Fruit fly (Drosophila melanogaster): ENCODE measurements around the gene GAA1.

The GAA1 gene

dm6 chrX:5905086-5905400, 31.9 kb upstream of the GAA1 start:
- TF ChIP-seq CG5204 (GFP tag; optimal IDR thresholded peaks at IDR 0.05), result no peak
- TF ChIP-seq CG7045 (GFP tag; optimal IDR thresholded peaks at IDR 0.05), result no peak
- no peak for TF ChIP-seq CG11617 (GFP tag; optimal IDR thresholded peaks at IDR 0.05)
- no peak for TF ChIP-seq Mnt (GFP tag; optimal IDR thresholded peaks at IDR 0.05)
- TF ChIP-seq Clk (GFP tag; optimal IDR thresholded peaks at IDR 0.05), result no peak
- TF ChIP-seq tj (GFP tag; optimal IDR thresholded peaks at IDR 0.05), result no peak
- no peak for TF ChIP-seq ovo (GFP tag; optimal IDR thresholded peaks at IDR 0.05)
- no peak for TF ChIP-seq Crg-1 (GFP tag; optimal IDR thresholded peaks at IDR 0.05)
- TF ChIP-seq cnc (optimal IDR thresholded peaks at IDR 0.05), result no peak
- TF ChIP-seq CG12768 (GFP tag; optimal IDR thresholded peaks at IDR 0.05), result no peak
- TF ChIP-seq toe (GFP tag; optimal IDR thresholded peaks at IDR 0.05), result no peak
- no peak for TF ChIP-seq CG14711 (tag; optimal IDR thresholded peaks at IDR 0.05)
- TF ChIP-seq CG1620 (GFP tag; optimal IDR thresholded peaks at IDR 0.05), result no peak
- no peak for TF ChIP-seq cic (GFP tag; optimal IDR thresholded peaks at IDR 0.05)
- no peak for TF ChIP-seq CG7101 (tag; optimal IDR thresholded peaks at IDR 0.05)

dm6 chrX:5904377-5905085, 31.4 kb upstream of the GAA1 start:
- peak; percentile 98 for TF ChIP-seq ovo (GFP tag; optimal IDR thresholded peaks at IDR 0.05)
- peak; percentile 71 for TF ChIP-seq cic (GFP tag; optimal IDR thresholded peaks at IDR 0.05)
- TF ChIP-seq CG14711 (tag; optimal IDR thresholded peaks at IDR 0.05), result no peak
- peak; percentile 71 for TF ChIP-seq Mnt (GFP tag; optimal IDR thresholded peaks at IDR 0.05)
- peak; percentile 73 for TF ChIP-seq tj (GFP tag; optimal IDR thresholded peaks at IDR 0.05)

dm6 chrX:5902701-5903100, 29.5 kb upstream of the GAA1 start:
- TF ChIP-seq tj (GFP tag; optimal IDR thresholded peaks at IDR 0.05) (no peak), cic (GFP tag; optimal IDR thresholded peaks at IDR 0.05) (no peak), CG11617 (GFP tag; optimal IDR thresholded peaks at IDR 0.05) (no peak)

dm6 chrX:5901628-5902213, 28.6 kb upstream of the GAA1 start:
- TF ChIP-seq CG11617 (GFP tag; optimal IDR thresholded peaks at IDR 0.05) (peak; percentile 50), pad (GFP tag; optimal IDR thresholded peaks at IDR 0.05) (peak; percentile 89), toe (GFP tag; optimal IDR thresholded peaks at IDR 0.05) (no peak), CG12768 (GFP tag; optimal IDR thresholded peaks at IDR 0.05) (peak; percentile 45), CG14711 (tag; optimal IDR thresholded peaks at IDR 0.05) (peak; percentile 1), CG33017 (tag; optimal IDR thresholded peaks at IDR 0.05) (peak; percentile 18), Crg-1 (GFP tag; optimal IDR thresholded peaks at IDR 0.05) (peak; percentile 46), ovo (GFP tag; optimal IDR thresholded peaks at IDR 0.05) (peak; percentile 80), CG1620 (GFP tag; optimal IDR thresholded peaks at IDR 0.05) (peak; percentile 26), Mnt (GFP tag; optimal IDR thresholded peaks at IDR 0.05) (peak; percentile 74), cnc (optimal IDR thresholded peaks at IDR 0.05) (no peak), CG7101 (tag; optimal IDR thresholded peaks at IDR 0.05) (peak; percentile 47), cic (GFP tag; optimal IDR thresholded peaks at IDR 0.05) (peak; percentile 80), CG7045 (GFP tag; optimal IDR thresholded peaks at IDR 0.05) (no peak), tj (GFP tag; optimal IDR thresholded peaks at IDR 0.05) (peak; percentile 87), kay (GFP tag; ENCODE audit: borderline replicate concordance) (no peak), bab1 (GFP tag; optimal IDR thresholded peaks at IDR 0.05) (peak; percentile 66), Clk (GFP tag; optimal IDR thresholded peaks at IDR 0.05) (no peak), Hr96 (GFP tag; optimal IDR thresholded peaks at IDR 0.05) (peak; percentile 48), CG5204 (GFP tag; optimal IDR thresholded peaks at IDR 0.05) (no peak)

dm6 chrX:5900146-5901093, 27.3 kb upstream of the GAA1 start, which contains the start of gene Act5C:
TSS of gene Act5C (plus strand) at chrX:5900861.
- peak; percentile 58 for TF ChIP-seq CG12768 (GFP tag; optimal IDR thresholded peaks at IDR 0.05)
- peak; percentile 42 for TF ChIP-seq tj (GFP tag; optimal IDR thresholded peaks at IDR 0.05)
- peak; percentile 65 for TF ChIP-seq pad (GFP tag; optimal IDR thresholded peaks at IDR 0.05)
- TF ChIP-seq ovo (GFP tag; optimal IDR thresholded peaks at IDR 0.05), result peak; percentile 93
- TF ChIP-seq CG11617 (GFP tag; optimal IDR thresholded peaks at IDR 0.05), result peak; percentile 63
- peak; percentile 33 for TF ChIP-seq Clk (GFP tag; optimal IDR thresholded peaks at IDR 0.05)
- peak; percentile 29 for TF ChIP-seq Crg-1 (GFP tag; optimal IDR thresholded peaks at IDR 0.05)
- TF ChIP-seq toe (GFP tag; optimal IDR thresholded peaks at IDR 0.05), result peak; percentile 44
- no peak for TF ChIP-seq cnc (optimal IDR thresholded peaks at IDR 0.05)
- TF ChIP-seq CG7101 (tag; optimal IDR thresholded peaks at IDR 0.05), result peak; percentile 87
- peak; percentile 46 for TF ChIP-seq CG1620 (GFP tag; optimal IDR thresholded peaks at IDR 0.05)
- peak; percentile 84 for TF ChIP-seq CG14711 (tag; optimal IDR thresholded peaks at IDR 0.05)
- peak; percentile 71 for TF ChIP-seq CG5204 (GFP tag; optimal IDR thresholded peaks at IDR 0.05)
- no peak for TF ChIP-seq kay (GFP tag; ENCODE audit: borderline replicate concordance)
- TF ChIP-seq Mnt (GFP tag; optimal IDR thresholded peaks at IDR 0.05), result peak; percentile 30
- peak; percentile 70 for TF ChIP-seq CG33017 (tag; optimal IDR thresholded peaks at IDR 0.05)
- peak; percentile 32 for TF ChIP-seq CG7045 (GFP tag; optimal IDR thresholded peaks at IDR 0.05)
- peak; percentile 93 for TF ChIP-seq bab1 (GFP tag; optimal IDR thresholded peaks at IDR 0.05)
- no peak for TF ChIP-seq cic (GFP tag; optimal IDR thresholded peaks at IDR 0.05)
- peak; percentile 68 for TF ChIP-seq Hr96 (GFP tag; optimal IDR thresholded peaks at IDR 0.05)
